Worm (Caenorhabditis elegans) whole organism, L3 larva: ENCODE results near the gene rpc-25.
A peak's percentile ranks its signal among the peaks of the same experiment; 100 is the strongest.

Source experiments
- aly-2 ChIP-seq: fragments of 150-350 bp; optimal IDR thresholded peaks from 2 replicates; lab custom pipeline; 2014; ENCODE audit warnings: missing biosample characterization, missing genetic modification characterization
- ama-1 ChIP-seq: fragments of 150-350 bp; optimal IDR thresholded peaks from 2 replicates; lab custom pipeline; 2018
- ceh-16 ChIP-seq: sonication (generic microtip); optimal IDR thresholded peaks from 2 replicates; lab custom pipeline; 2017; ENCODE audit warnings: missing biosample characterization, missing genetic modification characterization
- ceh-28 ChIP-seq: fragments of 150-350 bp; optimal IDR thresholded peaks from 2 replicates; lab custom pipeline; 2014; ENCODE audit warnings: missing biosample characterization, missing genetic modification reagents, missing genetic modification characterization
- ceh-82 ChIP-seq: fragments of 150-350 bp; optimal IDR thresholded peaks from 2 replicates; lab custom pipeline; 2014; ENCODE audit warnings: missing biosample characterization, missing genetic modification characterization
- ceh-9 ChIP-seq: sonication (generic microtip); optimal IDR thresholded peaks from 2 replicates; lab custom pipeline; 2018; ENCODE audit warnings: missing biosample characterization, missing genetic modification characterization
- daf-12 ChIP-seq: fragments of 150-350 bp; optimal IDR thresholded peaks from 2 replicates; lab custom pipeline; 2014; ENCODE audit warnings: missing biosample characterization, missing genetic modification reagents, missing genetic modification characterization
- egl-27 ChIP-seq: sonication (generic microtip); optimal IDR thresholded peaks from 4 replicates; lab custom pipeline; 2017; ENCODE audit warnings: missing biosample characterization, missing genetic modification reagents, missing genetic modification characterization
- elt-2 ChIP-seq: sonication (generic microtip); optimal IDR thresholded peaks from 2 replicates; lab custom pipeline; 2016; ENCODE audit warnings: missing genetic modification reagents, mild to moderate bottlenecking, missing genetic modification characterization, missing compliant biosample characterization
- eor-1 ChIP-seq, 2 experiments: fragments of 150-350 bp; optimal IDR thresholded peaks; 2 replicates each; lab custom pipeline; 2014 to 2018; ENCODE audit warnings: missing biosample characterization in 2 of 2, missing genetic modification characterization in 2 of 2
- fkh-2 ChIP-seq: fragments of 150-350 bp; optimal IDR thresholded peaks from 2 replicates; lab custom pipeline; 2014; ENCODE audit warnings: missing biosample characterization, missing genetic modification reagents, missing genetic modification characterization
- fos-1 ChIP-seq: fragments of 150-350 bp; optimal IDR thresholded peaks from 2 replicates; lab custom pipeline; 2014; ENCODE audit warnings: missing biosample characterization, missing genetic modification characterization
- hmg-11 ChIP-seq: sonication (generic microtip); optimal IDR thresholded peaks from 2 replicates; lab custom pipeline; 2016; ENCODE audit warnings: missing genetic modification characterization, missing compliant biosample characterization
- jun-1 ChIP-seq: fragments of 150-350 bp; optimal IDR thresholded peaks from 2 replicates; lab custom pipeline; 2014; ENCODE audit warnings: missing biosample characterization, missing genetic modification reagents, missing genetic modification characterization
- lin-15B ChIP-seq: fragments of 150-350 bp; optimal IDR thresholded peaks from 2 replicates; lab custom pipeline; 2014; ENCODE audit warnings: missing biosample characterization, missing genetic modification characterization
- lin-39 ChIP-seq: fragments of 150-350 bp; optimal IDR thresholded peaks from 2 replicates; lab custom pipeline; 2018; ENCODE audit warnings: missing biosample characterization, missing genetic modification reagents, missing genetic modification characterization
- mdl-1 ChIP-seq: fragments of 150-350 bp; optimal IDR thresholded peaks from 2 replicates; lab custom pipeline; 2014; ENCODE audit warnings: missing biosample characterization, missing genetic modification characterization
- nfya-1 ChIP-seq: sonication (generic microtip); optimal IDR thresholded peaks from 2 replicates; lab custom pipeline; 2017; ENCODE audit warnings: missing genetic modification characterization, mild to moderate bottlenecking, missing compliant biosample characterization, antibody characterized with exemption, moderate library complexity; ENCODE audit not compliant: insufficient read depth
- nhr-23 ChIP-seq: fragments of 150-350 bp; optimal IDR thresholded peaks from 2 replicates; lab custom pipeline; 2014; ENCODE audit warnings: missing biosample characterization, missing genetic modification reagents, missing genetic modification characterization
- nhr-25 ChIP-seq: sonication (generic microtip); optimal IDR thresholded peaks from 2 replicates; lab custom pipeline; 2017; ENCODE audit warnings: missing biosample characterization, missing genetic modification characterization
- nhr-43 ChIP-seq: sonication (generic microtip); optimal IDR thresholded peaks from 2 replicates; lab custom pipeline; 2016; ENCODE audit warnings: mild to moderate bottlenecking, missing genetic modification characterization, missing compliant biosample characterization; ENCODE audit not compliant: poor library complexity, severe bottlenecking
- nhr-67 ChIP-seq: fragments of 150-350 bp; optimal IDR thresholded peaks from 2 replicates; lab custom pipeline; 2014; ENCODE audit warnings: missing biosample characterization, missing genetic modification characterization
- nhr-77 ChIP-seq: fragments of 150-350 bp; optimal IDR thresholded peaks from 2 replicates; lab custom pipeline; 2014; ENCODE audit warnings: missing biosample characterization, missing genetic modification characterization
- pha-4 ChIP-seq: fragments of 150-350 bp; optimal IDR thresholded peaks from 2 replicates; lab custom pipeline; 2014; ENCODE audit warnings: missing biosample characterization, missing genetic modification reagents, missing genetic modification characterization
- pqm-1 ChIP-seq: fragments of 150-350 bp; optimal IDR thresholded peaks from 2 replicates; lab custom pipeline; 2017; ENCODE audit warnings: missing biosample characterization, missing genetic modification characterization, inconsistent platforms
- skn-1 ChIP-seq: fragments of 150-350 bp; optimal IDR thresholded peaks from 2 replicates; lab custom pipeline; 2014; ENCODE audit warnings: missing biosample characterization, missing genetic modification characterization
- snpc-4 ChIP-seq: fragments of 150-350 bp; optimal IDR thresholded peaks from 2 replicates; lab custom pipeline; 2014; ENCODE audit warnings: missing biosample characterization, missing genetic modification characterization
- tbx-2 ChIP-seq: sonication (generic microtip); optimal IDR thresholded peaks from 2 replicates; lab custom pipeline; 2016; ENCODE audit warnings: mild to moderate bottlenecking, missing genetic modification characterization, missing compliant biosample characterization
- zag-1 ChIP-seq: fragments of 150-350 bp; optimal IDR thresholded peaks from 2 replicates; lab custom pipeline; 2014; ENCODE audit warnings: missing biosample characterization, missing genetic modification characterization
- ztf-4 ChIP-seq: fragments of 150-350 bp; optimal IDR thresholded peaks from 2 replicates; lab custom pipeline; 2014; ENCODE audit warnings: missing biosample characterization, missing genetic modification characterization

The rpc-25 gene

DNA sequence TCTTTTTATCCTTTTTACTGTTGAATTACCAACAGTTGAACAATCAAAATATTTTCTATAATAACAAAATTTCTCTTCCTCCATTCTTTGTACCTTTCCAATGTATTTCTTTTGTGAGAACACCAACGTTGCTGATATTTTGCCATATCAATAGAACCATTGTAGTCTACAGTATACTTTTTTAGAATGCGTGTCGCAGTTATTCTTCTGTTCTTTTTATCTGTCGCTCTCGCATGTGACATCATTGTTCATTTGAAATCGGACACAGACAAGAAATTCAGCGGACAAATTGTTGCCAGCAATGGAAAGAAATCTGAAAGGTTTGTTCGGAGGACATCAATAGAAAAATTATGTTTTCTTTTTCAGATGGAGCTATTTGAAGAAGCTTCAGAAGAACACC lies 4.5 kb downstream of the rpc-25 start, which contains the start of gene ZK856.7:
TSS of gene ZK856.7 (plus strand) at position 186 of the 400 bp plus-strand sequence.
- TF ChIP-seq ceh-82 (tag; lab: Kevin White, UChicago): no peak
- no peak for TF ChIP-seq aly-2 (tag; lab: Kevin White, UChicago)
- no peak for TF ChIP-seq nhr-77 (tag; lab: Kevin White, UChicago)
- no peak for TF ChIP-seq nfya-1 (tag; lab: Kevin White, UChicago)
- peak; percentile 25 for TF ChIP-seq nhr-23 (tag; lab: Kevin White, UChicago)
- TF ChIP-seq jun-1 (tag; lab: Kevin White, UChicago): no peak

DNA sequence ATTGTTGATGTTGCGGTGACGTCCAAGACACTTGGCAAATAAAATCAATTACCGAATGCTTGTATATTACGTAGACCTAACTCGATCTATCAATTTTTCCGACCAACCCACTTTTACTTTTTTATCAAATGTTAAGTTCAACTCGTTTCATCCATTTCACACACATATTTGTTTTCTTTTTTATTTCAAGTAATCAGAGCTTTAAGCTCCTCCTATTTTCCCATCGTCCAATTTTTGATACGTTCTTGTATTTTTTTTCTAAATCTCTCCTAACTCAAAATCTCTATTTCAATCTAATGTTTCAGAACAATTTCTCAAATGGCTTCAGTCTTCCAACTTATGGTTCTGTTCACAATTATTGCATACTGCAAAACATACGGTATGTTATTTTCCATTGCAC lies 8.0 kb downstream of the rpc-25 start, which contains the start of gene ZK856.6:
TSS of gene ZK856.6 (plus strand) at position 301 of the 400 bp plus-strand sequence.
- no peak for TF ChIP-seq pqm-1
- TF ChIP-seq nhr-25 (tag; lab: Kevin White, UChicago): no peak

DNA sequence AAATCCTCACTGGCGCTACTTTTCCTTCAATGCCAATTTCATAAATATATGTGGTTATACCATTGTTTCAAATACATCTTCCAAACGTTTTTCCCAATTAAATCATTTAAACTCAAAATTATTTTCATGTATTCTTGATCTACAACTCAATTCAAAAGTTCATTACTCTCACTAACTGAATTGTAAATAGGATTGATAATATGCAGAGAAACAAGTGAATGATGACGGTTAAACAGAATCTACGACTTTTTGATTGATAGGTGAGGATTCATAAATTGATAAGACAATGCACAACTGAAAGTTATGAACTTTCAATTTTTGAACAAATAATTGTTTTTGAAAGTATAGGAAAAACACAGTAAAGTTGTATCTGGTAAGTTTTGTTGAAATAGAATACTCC lies 15.2 kb downstream of the rpc-25 start:
- peak; percentile 22 for TF ChIP-seq elt-2 (tag; lab: Kevin White, UChicago)
- no peak for TF ChIP-seq zag-1 (tag; lab: Kevin White, UChicago)
- no peak for TF ChIP-seq fos-1 (tag; lab: Kevin White, UChicago)

DNA sequence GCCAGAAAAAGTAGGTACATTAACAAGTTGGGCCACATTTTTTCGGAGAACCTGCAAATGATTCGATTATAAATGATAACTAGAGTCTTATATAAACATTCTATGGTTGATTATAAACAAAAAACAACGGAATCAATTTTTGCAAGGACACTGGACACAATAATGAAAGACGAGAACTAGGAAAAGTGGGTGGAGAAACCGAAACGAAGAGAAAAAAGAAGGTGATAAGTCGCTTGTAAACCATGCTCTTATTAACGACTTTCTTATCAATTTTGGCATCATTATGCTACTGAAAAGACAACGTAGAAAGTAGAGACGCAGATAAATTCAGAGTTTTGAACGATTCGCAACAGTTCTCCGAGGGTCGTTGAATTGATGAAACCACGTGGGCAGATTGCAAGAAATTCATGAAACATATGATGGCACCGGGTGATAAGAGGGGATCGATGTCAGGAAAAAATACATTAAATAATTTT lies 16.3 kb downstream of the rpc-25 start, which contains the start of gene ZK856.5:
TSS of gene ZK856.5 (minus strand) at position 51 of the 476 bp plus-strand sequence.
- peak; percentile 94 for TF ChIP-seq pqm-1
- TF ChIP-seq pha-4: peak; percentile 14
- TF ChIP-seq nfya-1 (tag; lab: Kevin White, UChicago): no peak
- TF ChIP-seq elt-2 (tag; lab: Kevin White, UChicago): peak; percentile 91

DNA sequence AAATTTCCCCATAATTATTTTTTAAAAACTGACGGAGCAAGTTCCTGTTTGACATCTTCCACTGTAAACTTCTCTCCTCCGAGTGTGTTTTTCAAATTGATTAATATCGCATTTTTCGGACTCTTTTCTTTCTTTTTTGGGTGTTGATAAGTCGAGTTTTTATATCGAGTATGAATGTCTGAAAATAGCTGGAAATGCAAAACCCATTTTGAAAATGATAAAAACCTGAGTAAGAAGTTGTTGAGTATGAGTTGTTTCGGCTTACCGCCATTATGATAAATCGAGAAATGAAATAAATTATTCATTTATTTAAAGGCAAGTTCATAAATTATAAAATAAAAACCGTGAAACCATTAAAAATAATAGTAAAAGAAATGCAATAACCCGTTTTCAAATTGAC lies 20.7 kb downstream of the rpc-25 start, which contains the start of gene ZK856.18:
TSS of gene ZK856.18 (minus strand) at position 289 of the 400 bp plus-strand sequence.
- TF ChIP-seq eor-1 (tag; optimal IDR thresholded peaks at IDR 0.05; lab: Kevin White, UChicago) (no peak), ztf-4 (tag; lab: Kevin White, UChicago) (no peak), ceh-28 (no peak), snpc-4 (tag; lab: Kevin White, UChicago) (no peak), lin-39 (tag; lab: Kevin White, UChicago) (no peak), skn-1 (no peak), egl-27 (tag; lab: Kevin White, UChicago) (no peak), jun-1 (tag; lab: Kevin White, UChicago) (no peak), nhr-77 (tag; lab: Kevin White, UChicago) (no peak)

DNA sequence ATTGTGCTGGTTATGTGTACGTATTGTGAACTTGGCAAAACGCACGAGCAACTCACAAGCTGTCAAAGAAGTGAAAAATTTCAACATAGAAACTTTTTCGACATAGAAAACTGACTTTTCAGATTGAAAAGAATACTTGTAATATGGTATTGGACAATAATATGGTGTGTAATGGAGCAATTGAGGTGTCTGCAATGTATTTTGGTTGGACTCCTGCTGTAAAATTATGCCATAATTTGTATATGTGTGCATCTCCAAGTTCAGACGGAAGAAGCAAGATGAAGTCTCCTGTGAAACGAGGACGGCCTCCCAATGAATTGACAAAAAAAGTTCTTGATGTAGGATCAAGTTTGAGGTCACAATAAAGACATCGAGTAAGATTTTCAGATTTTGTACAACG lies 22.6 kb downstream of the rpc-25 start:
- no peak for TF ChIP-seq ceh-9 (tag; lab: Kevin White, UChicago)
- TF ChIP-seq ceh-82 (tag; lab: Kevin White, UChicago): no peak
- no peak for TF ChIP-seq nhr-23 (tag; lab: Kevin White, UChicago)
- TF ChIP-seq hmg-11: no peak
- TF ChIP-seq egl-27 (tag; lab: Kevin White, UChicago): no peak
- no peak for TF ChIP-seq mdl-1 (tag; lab: Kevin White, UChicago)
- no peak for TF ChIP-seq daf-12
- TF ChIP-seq ama-1 (lab: Kevin White, UChicago): no peak
- TF ChIP-seq fos-1 (tag; lab: Kevin White, UChicago): no peak
- no peak for TF ChIP-seq tbx-2 (tag; lab: Kevin White, UChicago)
- TF ChIP-seq aly-2 (tag; lab: Kevin White, UChicago): no peak
- TF ChIP-seq jun-1 (tag; lab: Kevin White, UChicago): no peak
- no peak for TF ChIP-seq fkh-2 (tag; lab: Kevin White, UChicago)
- TF ChIP-seq nhr-43: no peak
- TF ChIP-seq nhr-77 (tag; lab: Kevin White, UChicago): no peak
- TF ChIP-seq lin-15B: no peak
- TF ChIP-seq elt-2 (tag; lab: Kevin White, UChicago): no peak
- TF ChIP-seq snpc-4 (tag; lab: Kevin White, UChicago): no peak
- no peak for TF ChIP-seq nhr-67 (tag; lab: Kevin White, UChicago)
- no peak for TF ChIP-seq lin-39 (tag; lab: Kevin White, UChicago)

DNA sequence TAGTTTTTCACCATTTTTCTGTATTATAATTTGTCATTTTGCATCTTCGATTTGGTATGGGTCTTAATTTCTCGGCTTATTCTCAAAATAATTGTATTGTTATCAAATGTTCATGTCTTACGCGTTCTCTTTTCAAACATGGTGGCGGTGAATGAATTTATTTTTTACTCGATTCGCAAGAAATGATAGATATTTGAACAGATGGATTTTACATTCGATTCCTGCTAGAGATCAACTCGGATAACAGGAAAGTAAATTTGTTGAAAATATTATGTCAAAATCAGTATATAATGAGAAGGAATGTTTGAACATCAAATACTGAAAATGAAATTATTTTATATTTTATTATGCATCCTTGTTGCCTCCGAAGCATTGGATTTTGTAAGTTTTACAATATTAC lies 23.4 kb downstream of the rpc-25 start, which contains the start of gene ZK856.4:
TSS of gene ZK856.4 (plus strand) at position 301 of the 400 bp plus-strand sequence.
- TF ChIP-seq ceh-16 (tag; lab: Kevin White, UChicago): no peak
